Worm (Caenorhabditis elegans) whole organism, early embryonic: ENCODE results near the gene F17C11.12.

Experiments
- B0310.2 ChIP-seq: sonication (generic microtip); optimal IDR thresholded peaks from 2 replicates; lab custom pipeline; 2016; ENCODE audit warnings: mild to moderate bottlenecking, missing genetic modification characterization, missing compliant biosample characterization
- F13C5.2 ChIP-seq: sonication (generic microtip); optimal IDR thresholded peaks from 2 replicates; lab custom pipeline; 2017; ENCODE audit warnings: mild to moderate bottlenecking, missing genetic modification characterization, inconsistent platforms, missing compliant biosample characterization
- ama-1 ChIP-seq: fragments of 150-350 bp; optimal IDR thresholded peaks from 2 replicates; lab custom pipeline; 2014
- ceh-36 ChIP-seq: sonication (generic microtip); optimal IDR thresholded peaks from 2 replicates; lab custom pipeline; 2016; ENCODE audit warnings: missing genetic modification characterization, inconsistent platforms, missing compliant biosample characterization
- ets-7 ChIP-seq: sonication (generic microtip); optimal IDR thresholded peaks from 2 replicates; lab custom pipeline; 2016; ENCODE audit warnings: missing genotype, missing genetic modification characterization, missing compliant biosample characterization
- flt-1 ChIP-seq: fragments of 200-800 bp; sonication (Bioruptor generic); IDR thresholded peaks from 2 replicates; pipeline ENCODE4 v1.3.6; 2022; ENCODE audit warnings: missing genetic modification characterization, missing compliant biosample characterization
- hmbx-1 ChIP-seq: sonication (generic microtip); optimal IDR thresholded peaks from 2 replicates; lab custom pipeline; 2016; ENCODE audit warnings: mild to moderate bottlenecking, missing genetic modification characterization, missing compliant biosample characterization
- hmg-4 ChIP-seq: fragments of 200-800 bp; sonication (Bioruptor generic); optimal IDR thresholded peaks from 2 replicates; lab custom pipeline; 2018; ENCODE audit warnings: mild to moderate bottlenecking, missing genetic modification characterization, missing compliant biosample characterization
- hnd-1 ChIP-seq: sonication (generic microtip); optimal IDR thresholded peaks from 2 replicates; lab custom pipeline; 2016; ENCODE audit warnings: missing genetic modification characterization, missing compliant biosample characterization
- tbx-11 ChIP-seq: fragments of 200-800 bp; sonication (Bioruptor generic); IDR thresholded peaks from 2 replicates; pipeline ENCODE4 v1.3.6; 2022; ENCODE audit warnings: missing genetic modification characterization, missing compliant biosample characterization

- TF ChIP-seq hnd-1 (tag; lab: Kevin White, UChicago) (no peak), ets-7 (tag; lab: Kevin White, UChicago) (no peak), B0310.2 (tag; lab: Kevin White, UChicago) (no peak), tbx-11 (GFP tag; lab: Robert Waterston, UW) (no peak), flt-1 (GFP tag; lab: Robert Waterston, UW) (no peak), ama-1 (no peak), F13C5.2 (tag; lab: Kevin White, UChicago) (no peak), hmg-4 (GFP tag; lab: Kevin White, UChicago) (no peak), ceh-36 (tag; lab: Kevin White, UChicago) (no peak), hmbx-1 (tag; lab: Kevin White, UChicago) (no peak)
Observed at ce11 chrV:10947210-10947609, 10.5 kb upstream of the F17C11.12 start.
